Worm (Caenorhabditis elegans) whole organism, L2 larva: Measurements from ENCODE around the gene Y37A1A.2.

Experiments
- C34F6.9 ChIP-seq: fragments of 150-350 bp; optimal IDR thresholded peaks from 2 replicates; lab custom pipeline; 2014; ENCODE audit warnings: missing biosample characterization, missing genetic modification characterization
- F13H6.1 ChIP-seq: sonication (generic microtip); optimal IDR thresholded peaks from 2 replicates; lab custom pipeline; 2016; ENCODE audit warnings: missing genetic modification characterization, missing compliant biosample characterization
- Y55F3AM.14 ChIP-seq: fragments of 200-800 bp; sonication (Bioruptor generic); optimal IDR thresholded peaks from 2 replicates; lab custom pipeline; 2018; ENCODE audit warnings: mild to moderate bottlenecking, missing genetic modification characterization, missing compliant biosample characterization
- ZK546.5 ChIP-seq: sonication (generic microtip); optimal IDR thresholded peaks from 2 replicates; lab custom pipeline; 2017; ENCODE audit warnings: missing biosample characterization, missing genetic modification characterization
- ama-1 ChIP-seq: fragments of 150-350 bp; optimal IDR thresholded peaks from 2 replicates; lab custom pipeline; 2018; ENCODE audit warnings: inconsistent platforms
- blmp-1 ChIP-seq: sonication (generic microtip); optimal IDR thresholded peaks from 2 replicates; lab custom pipeline; 2017; ENCODE audit warnings: missing genetic modification characterization, mild to moderate bottlenecking, missing compliant biosample characterization, antibody characterized with exemption, moderate library complexity; ENCODE audit not compliant: insufficient read depth
- ceh-82 ChIP-seq: fragments of 150-350 bp; optimal IDR thresholded peaks from 2 replicates; lab custom pipeline; 2014; ENCODE audit warnings: missing biosample characterization, missing genetic modification characterization
- crh-2 ChIP-seq: sonication (generic microtip); optimal IDR thresholded peaks from 2 replicates; lab custom pipeline; 2017; ENCODE audit warnings: missing biosample characterization, missing genetic modification characterization
- egl-27 ChIP-seq: sonication (generic microtip); optimal IDR thresholded peaks from 3 replicates; lab custom pipeline; 2017; ENCODE audit warnings: missing biosample characterization, missing genetic modification reagents, missing genetic modification characterization
- elt-1 ChIP-seq: fragments of 150-350 bp; optimal IDR thresholded peaks from 2 replicates; lab custom pipeline; 2014; ENCODE audit warnings: missing biosample characterization, missing genetic modification characterization
- elt-3 ChIP-seq: sonication (generic microtip); optimal IDR thresholded peaks from 2 replicates; lab custom pipeline; 2017; ENCODE audit warnings: missing biosample characterization, missing genetic modification characterization
- gmeb-1 ChIP-seq: fragments of 150-350 bp; optimal IDR thresholded peaks from 2 replicates; lab custom pipeline; 2014; ENCODE audit warnings: missing biosample characterization, missing genetic modification characterization
- lin-13 ChIP-seq: fragments of 150-350 bp; optimal IDR thresholded peaks from 2 replicates; lab custom pipeline; 2014; ENCODE audit warnings: missing biosample characterization, missing genetic modification reagents, missing genetic modification characterization
- lin-39 ChIP-seq: fragments of 150-350 bp; optimal IDR thresholded peaks from 2 replicates; lab custom pipeline; 2014; ENCODE audit warnings: missing biosample characterization, missing genetic modification reagents, missing genetic modification characterization
- lsy-2 ChIP-seq, 2 experiments: fragments of 150-350 bp in 1 of 2; sonication (generic microtip) in 1 of 2; optimal IDR thresholded peaks; 2 replicates each; lab custom pipeline; 2014 to 2017; ENCODE audit warnings: missing biosample characterization in 2 of 2, missing genetic modification characterization in 2 of 2
- nhr-10 ChIP-seq: sonication (generic microtip); optimal IDR thresholded peaks from 2 replicates; lab custom pipeline; 2017; ENCODE audit warnings: missing biosample characterization, missing genetic modification characterization
- nhr-11 ChIP-seq: fragments of 150-350 bp; optimal IDR thresholded peaks from 2 replicates; lab custom pipeline; 2014; ENCODE audit warnings: missing biosample characterization, missing genetic modification characterization
- nhr-129 ChIP-seq: fragments of 150-350 bp; optimal IDR thresholded peaks from 2 replicates; lab custom pipeline; 2014; ENCODE audit warnings: missing biosample characterization, missing genetic modification characterization
- nhr-21 ChIP-seq: fragments of 150-350 bp; optimal IDR thresholded peaks from 2 replicates; lab custom pipeline; 2014; ENCODE audit warnings: missing biosample characterization, missing genetic modification characterization
- nhr-237 ChIP-seq: fragments of 150-350 bp; optimal IDR thresholded peaks from 2 replicates; lab custom pipeline; 2014; ENCODE audit warnings: missing biosample characterization, missing genetic modification characterization
- peb-1 ChIP-seq: fragments of 150-350 bp; optimal IDR thresholded peaks from 2 replicates; lab custom pipeline; 2014; ENCODE audit warnings: missing biosample characterization, missing genetic modification characterization
- sem-4 ChIP-seq: fragments of 150-350 bp; optimal IDR thresholded peaks from 2 replicates; lab custom pipeline; 2014; ENCODE audit warnings: missing biosample characterization, missing genetic modification reagents, missing genetic modification characterization
- sma-9 ChIP-seq, 2 experiments: fragments of 150-350 bp in 1 of 2; sonication (generic microtip) in 1 of 2; optimal IDR thresholded peaks; 2 replicates each; lab custom pipeline; 2014 to 2016; ENCODE audit warnings: missing genetic modification characterization in 2 of 2, mild to moderate bottlenecking in 1 of 2, missing biosample characterization in 1 of 2, missing compliant biosample characterization in 1 of 2, missing genetic modification reagents in 1 of 2, moderate library complexity in 1 of 2
- snpc-4 ChIP-seq: fragments of 150-350 bp; optimal IDR thresholded peaks from 2 replicates; lab custom pipeline; 2014; ENCODE audit warnings: missing biosample characterization, missing genetic modification characterization
- unc-39 ChIP-seq: fragments of 150-350 bp; optimal IDR thresholded peaks from 2 replicates; lab custom pipeline; 2014; ENCODE audit warnings: missing biosample characterization, missing genetic modification characterization
- unc-55 ChIP-seq: fragments of 150-350 bp; sonication (generic microtip); optimal IDR thresholded peaks from 3 replicates; lab custom pipeline; 2014; ENCODE audit warnings: missing biosample characterization, missing genetic modification reagents, missing genetic modification characterization
- ztf-1 ChIP-seq: fragments of 200-800 bp; sonication (Bioruptor generic); conservative IDR thresholded peaks from 2 replicates; pipeline ENCODE4 v1.3.6; 2022; ENCODE audit warnings: missing genetic modification characterization, missing compliant biosample characterization
- ztf-4 ChIP-seq: fragments of 150-350 bp; optimal IDR thresholded peaks from 2 replicates; lab custom pipeline; 2014; ENCODE audit warnings: missing biosample characterization, missing genetic modification characterization

Y37A1A.2 gene

ce11 chrIV:13877707-13878106 lies 35.1 kb downstream of the Y37A1A.2 start (continued):
- no peak for TF ChIP-seq nhr-11 (tag; lab: Kevin White, UChicago)
- TF ChIP-seq gmeb-1 (tag; lab: Kevin White, UChicago): no peak
- TF ChIP-seq unc-39 (tag; lab: Kevin White, UChicago): no peak
- no peak for TF ChIP-seq nhr-21
- TF ChIP-seq elt-1 (tag; lab: Kevin White, UChicago): no peak
- TF ChIP-seq sma-9 (GFP tag; optimal IDR thresholded peaks at IDR 0.05; lab: Kevin White, UChicago): peak; percentile 11
- no peak for TF ChIP-seq sma-9 (tag; optimal IDR thresholded peaks at IDR 0.05; lab: Kevin White, UChicago)

ce11 chrIV:13876565-13877153 lies 36.2 kb downstream of the Y37A1A.2 start, which contains the start of gene prdh-1:
Gene prdh-1 (minus strand): TSS chrIV:13876615.
- no peak for TF ChIP-seq snpc-4 (tag; lab: Kevin White, UChicago)
- no peak for TF ChIP-seq elt-3
- no peak for TF ChIP-seq ZK546.5 (tag; lab: Kevin White, UChicago)
- TF ChIP-seq nhr-10 (tag; lab: Kevin White, UChicago): no peak
- TF ChIP-seq peb-1 (tag; lab: Kevin White, UChicago): no peak

ce11 chrIV:13870085-13870484 lies 42.7 kb downstream of the Y37A1A.2 start:
- TF ChIP-seq nhr-129 (tag; lab: Kevin White, UChicago): peak; percentile 15
- TF ChIP-seq crh-2 (tag; lab: Kevin White, UChicago): no peak
- TF ChIP-seq, all 48 proteins: peak for 1

- TF ChIP-seq unc-55 (GFP tag; lab: Kevin White, UChicago): no peak
- no peak for TF ChIP-seq ama-1 (lab: Kevin White, UChicago)
- TF ChIP-seq lin-39 (tag; lab: Kevin White, UChicago): no peak
- no peak for TF ChIP-seq lsy-2 (tag; optimal IDR thresholded peaks at IDR 0.05; lab: Kevin White, UChicago)
- TF ChIP-seq snpc-4 (tag; lab: Kevin White, UChicago): no peak
- no peak for TF ChIP-seq C34F6.9 (tag; lab: Kevin White, UChicago)
- TF ChIP-seq nhr-237 (tag; lab: Kevin White, UChicago): no peak
- no peak for TF ChIP-seq crh-2 (tag; lab: Kevin White, UChicago)
- TF ChIP-seq egl-27 (tag; lab: Kevin White, UChicago): no peak
- no peak for TF ChIP-seq elt-1 (tag; lab: Kevin White, UChicago)
Observed at ce11 chrIV:13866754-13867153, 46.1 kb downstream of the Y37A1A.2 start, which contains the start of gene B0513.90. Gene B0513.90 (plus strand): TSS chrIV:13867054.

ce11 chrIV:13865172-13865571 lies 47.7 kb downstream of the Y37A1A.2 start, which contains the start of gene vamp-8:
Gene vamp-8 (minus strand): TSS chrIV:13865196.
- TF ChIP-seq ztf-1 (GFP tag; lab: Robert Waterston, UW) (no peak), nhr-129 (tag; lab: Kevin White, UChicago) (peak; percentile 58)

- TF ChIP-seq nhr-129 (tag; lab: Kevin White, UChicago) (no peak), unc-39 (tag; lab: Kevin White, UChicago) (no peak), sem-4 (tag; lab: Kevin White, UChicago) (no peak), ceh-82 (tag; lab: Kevin White, UChicago) (no peak), lin-13 (no peak), F13H6.1 (tag; lab: Kevin White, UChicago) (no peak), Y55F3AM.14 (GFP tag; lab: Kevin White, UChicago) (no peak), blmp-1 (tag; lab: Kevin White, UChicago) (no peak), ztf-4 (no peak)
Observed at ce11 chrIV:13860459-13860858, 52.4 kb downstream of the Y37A1A.2 start.
